Fruit fly (Drosophila melanogaster) whole organism, embryonic: ENCODE measurements around the gene CG6569.
A peak's percentile ranks its signal among the peaks of the same experiment; 100 is the strongest.

Source experiments
- Asciz ChIP-seq: fragments of 200-800 bp; sonication (Bioruptor generic); optimal IDR thresholded peaks from 2 replicates; lab custom pipeline; 2017; ENCODE audit warnings: missing biosample characterization, mild to moderate bottlenecking, missing genetic modification characterization, missing genetic modification reagents
- Atf3 ChIP-seq: fragments of 200-800 bp; sonication (Bioruptor generic); optimal IDR thresholded peaks from 3 replicates; lab custom pipeline; 2016; ENCODE audit warnings: missing biosample characterization, missing genetic modification characterization
- B-H2 ChIP-seq: fragments of 200-800 bp; sonication (Bioruptor generic); optimal IDR thresholded peaks from 2 replicates; lab custom pipeline; 2018; ENCODE audit warnings: missing biosample characterization, mild to moderate bottlenecking, missing genetic modification characterization
- Blimp-1 ChIP-seq: fragments of 200-800 bp; sonication (Bioruptor generic); optimal IDR thresholded peaks from 3 replicates; lab custom pipeline; 2018; ENCODE audit warnings: missing biosample characterization, missing genetic modification characterization, mild to moderate bottlenecking, moderate library complexity, missing genetic modification reagents
- CG10274 ChIP-seq: fragments of 200-800 bp; sonication (Bioruptor generic); optimal IDR thresholded peaks from 3 replicates; lab custom pipeline; 2017; ENCODE audit warnings: missing biosample characterization, mild to moderate bottlenecking, missing genetic modification characterization
- CG10959 ChIP-seq: fragments of 200-800 bp; sonication (Bioruptor generic); IDR thresholded peaks from 2 replicates; pipeline ENCODE4 v1.3.6; 2022; ENCODE audit warnings: missing biosample characterization, missing genetic modification characterization
- CG11504 ChIP-seq: fragments of 200-800 bp; sonication (Bioruptor generic); optimal IDR thresholded peaks from 3 replicates; lab custom pipeline; 2019; ENCODE audit warnings: missing biosample characterization, mild to moderate bottlenecking, missing genetic modification characterization, moderate library complexity
- CG15514 ChIP-seq: fragments of 200-800 bp; sonication (Bioruptor generic); optimal IDR thresholded peaks from 3 replicates; lab custom pipeline; 2017; ENCODE audit warnings: missing biosample characterization, missing genetic modification characterization, mild to moderate bottlenecking, moderate library complexity, missing genetic modification reagents
- CG17568 ChIP-seq: fragments of 200-800 bp; sonication (Bioruptor generic); optimal IDR thresholded peaks from 2 replicates; lab custom pipeline; 2018; ENCODE audit warnings: missing biosample characterization, mild to moderate bottlenecking, missing genetic modification characterization, moderate library complexity
- CG1792 ChIP-seq: fragments of 200-800 bp; sonication (Bioruptor generic); optimal IDR thresholded peaks from 2 replicates; lab custom pipeline; 2016; ENCODE audit warnings: missing biosample characterization, missing genetic modification characterization
- CG18476 ChIP-seq: fragments of 200-800 bp; sonication (Bioruptor generic); optimal IDR thresholded peaks from 2 replicates; lab custom pipeline; 2016; ENCODE audit warnings: missing biosample characterization, mild to moderate bottlenecking, missing genetic modification characterization
- CG3065 ChIP-seq: fragments of 200-800 bp; sonication (Bioruptor generic); optimal IDR thresholded peaks from 2 replicates; lab custom pipeline; 2016; ENCODE audit warnings: missing biosample characterization, missing genetic modification characterization
- CG32767 ChIP-seq: fragments of 200-800 bp; sonication (Bioruptor generic); IDR thresholded peaks from 2 replicates; pipeline ENCODE4 v1.3.6; 2022; ENCODE audit warnings: missing biosample characterization, missing genetic modification characterization
- CG33213 ChIP-seq: fragments of 200-800 bp; sonication (Bioruptor generic); optimal IDR thresholded peaks from 3 replicates; lab custom pipeline; 2016; ENCODE audit warnings: missing biosample characterization, missing genetic modification characterization
- CG3847 ChIP-seq: fragments of 200-800 bp; sonication (Bioruptor generic); IDR thresholded peaks from 2 replicates; pipeline ENCODE4 v1.3.6; 2022; ENCODE audit warnings: missing biosample characterization, missing genetic modification characterization
- CG4730 ChIP-seq: fragments of 200-800 bp; sonication (Bioruptor generic); IDR thresholded peaks from 2 replicates; pipeline ENCODE4 v1.3.6; 2022; ENCODE audit warnings: missing biosample characterization, missing genetic modification characterization
- CG6765 ChIP-seq: fragments of 200-800 bp; sonication (Bioruptor generic); optimal IDR thresholded peaks from 3 replicates; lab custom pipeline; 2017; ENCODE audit warnings: missing biosample characterization, mild to moderate bottlenecking, missing genetic modification characterization
- CG6813 ChIP-seq: fragments of 200-800 bp; sonication (Bioruptor generic); optimal IDR thresholded peaks from 2 replicates; lab custom pipeline; 2017; ENCODE audit warnings: missing biosample characterization, missing genetic modification characterization, mild to moderate bottlenecking, moderate library complexity, missing genetic modification reagents
- CG7745 ChIP-seq: fragments of 200-800 bp; sonication (Bioruptor generic); optimal IDR thresholded peaks from 2 replicates; lab custom pipeline; 2018; ENCODE audit warnings: missing biosample characterization, mild to moderate bottlenecking, missing genetic modification characterization, moderate library complexity
- CG7839 ChIP-seq: fragments of 200-800 bp; sonication (Bioruptor generic); optimal IDR thresholded peaks from 3 replicates; lab custom pipeline; 2018; ENCODE audit warnings: missing biosample characterization, mild to moderate bottlenecking, missing genetic modification characterization, moderate library complexity
- CG9437 ChIP-seq: fragments of 200-800 bp; sonication (Bioruptor generic); optimal IDR thresholded peaks from 2 replicates; lab custom pipeline; 2018; ENCODE audit warnings: missing biosample characterization, mild to moderate bottlenecking, missing genetic modification characterization
- CG9727 ChIP-seq: fragments of 200-800 bp; sonication (Bioruptor generic); optimal IDR thresholded peaks from 3 replicates; lab custom pipeline; 2017; ENCODE audit warnings: missing biosample characterization, mild to moderate bottlenecking, missing genetic modification characterization
- CG9817 ChIP-seq: fragments of 200-800 bp; sonication (Bioruptor generic); optimal IDR thresholded peaks from 2 replicates; lab custom pipeline; 2018; ENCODE audit warnings: missing biosample characterization, mild to moderate bottlenecking, missing genetic modification characterization, moderate library complexity
- Dp ChIP-seq: fragments of 200-800 bp; sonication (Bioruptor generic); optimal IDR thresholded peaks from 2 replicates; lab custom pipeline; 2018; ENCODE audit warnings: missing biosample characterization, mild to moderate bottlenecking, missing genetic modification characterization, moderate library complexity
- E2f2 ChIP-seq: fragments of 200-800 bp; sonication (Bioruptor generic); IDR thresholded peaks from 2 replicates; pipeline ENCODE4 v1.3.6; 2022; ENCODE audit warnings: missing biosample characterization, missing genetic modification characterization
- Eip74EF ChIP-seq, 2 experiments: fragments of 200-800 bp in 1 of 2; fragments of >200 bp in 1 of 2; sonication (Bioruptor generic) in 1 of 2; optimal IDR thresholded peaks; 2 replicates each; lab custom pipeline; 2017 to 2019; ENCODE audit warnings: missing biosample characterization in 2 of 2, missing genetic modification characterization in 2 of 2, mild to moderate bottlenecking in 1 of 2, moderate library complexity in 1 of 2
- Ets97D ChIP-seq: fragments of 200-800 bp; sonication (Bioruptor generic); optimal IDR thresholded peaks from 3 replicates; lab custom pipeline; 2016; ENCODE audit warnings: missing biosample characterization, missing genetic modification characterization
- Hr3 ChIP-seq: fragments of 200-800 bp; sonication (Bioruptor generic); optimal IDR thresholded peaks from 3 replicates; lab custom pipeline; 2016; ENCODE audit warnings: missing biosample characterization, missing genetic modification characterization
- Lim3 ChIP-seq: fragments of 200-800 bp; sonication (Bioruptor generic); IDR thresholded peaks from 2 replicates; pipeline ENCODE4 v1.3.6; 2022; ENCODE audit warnings: missing biosample characterization, missing genetic modification characterization
- Oli ChIP-seq: fragments of 200-800 bp; sonication (Bioruptor generic); optimal IDR thresholded peaks from 2 replicates; lab custom pipeline; 2018; ENCODE audit warnings: missing biosample characterization, mild to moderate bottlenecking, missing genetic modification characterization, moderate library complexity
- Vsx1 ChIP-seq: fragments of 200-800 bp; sonication (Bioruptor generic); optimal IDR thresholded peaks from 2 replicates; lab custom pipeline; 2017; ENCODE audit warnings: missing biosample characterization, mild to moderate bottlenecking, missing genetic modification characterization, missing genetic modification reagents
- Xbp1 ChIP-seq: fragments of 200-800 bp; sonication (Bioruptor generic); optimal IDR thresholded peaks from 3 replicates; lab custom pipeline; 2016; ENCODE audit warnings: missing biosample characterization, mild to moderate bottlenecking, missing genetic modification characterization
- ato ChIP-seq: fragments of 200-800 bp; sonication (Bioruptor generic); IDR thresholded peaks from 2 replicates; pipeline ENCODE4 v1.3.6; 2022; ENCODE audit warnings: missing biosample characterization, missing genetic modification characterization; ENCODE audit not compliant: partially characterized antibody
- bsh ChIP-seq, 2 experiments: fragments of 200-800 bp; sonication (Bioruptor generic); optimal IDR thresholded peaks; 2 replicates each; lab custom pipeline; 2017 to 2018; ENCODE audit warnings: mild to moderate bottlenecking in 2 of 2, missing biosample characterization in 2 of 2, missing genetic modification characterization in 2 of 2, moderate library complexity in 1 of 2
- dan ChIP-seq: fragments of 200-800 bp; sonication (Bioruptor generic); IDR thresholded peaks from 2 replicates; pipeline ENCODE4 v1.3.6; 2022; ENCODE audit warnings: missing biosample characterization, missing genetic modification characterization
- fd96Cb ChIP-seq: fragments of 200-800 bp; sonication (Bioruptor generic); optimal IDR thresholded peaks from 2 replicates; lab custom pipeline; 2018; ENCODE audit warnings: missing biosample characterization, mild to moderate bottlenecking, missing genetic modification characterization, moderate library complexity
- grau ChIP-seq: fragments of 200-800 bp; optimal IDR thresholded peaks from 3 replicates; lab custom pipeline; 2019; ENCODE audit warnings: missing biosample characterization, mild to moderate bottlenecking, missing genetic modification characterization, moderate library complexity
- ham ChIP-seq: fragments of 200-800 bp; sonication (Bioruptor generic); IDR thresholded peaks from 2 replicates; pipeline ENCODE4 v1.3.6; 2022; ENCODE audit warnings: missing biosample characterization, missing genetic modification characterization
- hbn ChIP-seq: fragments of 200-800 bp; sonication (Bioruptor generic); IDR thresholded peaks from 2 replicates; pipeline ENCODE4 v1.3.6; 2022; ENCODE audit warnings: missing biosample characterization, missing genetic modification characterization; ENCODE audit not compliant: partially characterized antibody
- klu ChIP-seq: fragments of 200-800 bp; sonication (Bioruptor generic); IDR thresholded peaks from 2 replicates; pipeline ENCODE4 v1.3.6; 2022; ENCODE audit warnings: missing biosample characterization, missing genetic modification characterization
- nom ChIP-seq: fragments of 200-800 bp; sonication (Bioruptor generic); optimal IDR thresholded peaks from 2 replicates; lab custom pipeline; 2017; ENCODE audit warnings: missing biosample characterization, missing genetic modification characterization, mild to moderate bottlenecking, moderate library complexity, missing genetic modification reagents
- peb ChIP-seq: fragments of 200-800 bp; sonication (Bioruptor generic); IDR thresholded peaks from 2 replicates; pipeline ENCODE4 v1.3.6; 2022; ENCODE audit warnings: missing biosample characterization, missing genetic modification characterization
- row ChIP-seq: fragments of 200-800 bp; sonication (Bioruptor generic); IDR thresholded peaks from 3 replicates; pipeline ENCODE4 v1.3.6; 2022; ENCODE audit warnings: missing biosample characterization, missing genetic modification characterization
- tgo ChIP-seq: fragments of 200-800 bp; sonication (Bioruptor generic); IDR thresholded peaks from 3 replicates; pipeline ENCODE4 v1.3.6; 2022; ENCODE audit warnings: missing biosample characterization, missing genetic modification characterization
- trem ChIP-seq: fragments of 200-800 bp; optimal IDR thresholded peaks from 3 replicates; lab custom pipeline; 2019; ENCODE audit warnings: missing biosample characterization, mild to moderate bottlenecking, missing genetic modification characterization, moderate library complexity
- vnd ChIP-seq: fragments of 200-800 bp; sonication (Bioruptor generic); IDR thresholded peaks from 3 replicates; pipeline ENCODE4 v1.3.6; 2022; ENCODE audit warnings: missing biosample characterization, missing genetic modification characterization; ENCODE audit not compliant: partially characterized antibody
- zen ChIP-seq: fragments of 200-800 bp; sonication (Bioruptor generic); optimal IDR thresholded peaks from 3 replicates; lab custom pipeline; 2018; ENCODE audit warnings: missing biosample characterization, mild to moderate bottlenecking, missing genetic modification characterization, moderate library complexity

The CG6569 gene

DNA sequence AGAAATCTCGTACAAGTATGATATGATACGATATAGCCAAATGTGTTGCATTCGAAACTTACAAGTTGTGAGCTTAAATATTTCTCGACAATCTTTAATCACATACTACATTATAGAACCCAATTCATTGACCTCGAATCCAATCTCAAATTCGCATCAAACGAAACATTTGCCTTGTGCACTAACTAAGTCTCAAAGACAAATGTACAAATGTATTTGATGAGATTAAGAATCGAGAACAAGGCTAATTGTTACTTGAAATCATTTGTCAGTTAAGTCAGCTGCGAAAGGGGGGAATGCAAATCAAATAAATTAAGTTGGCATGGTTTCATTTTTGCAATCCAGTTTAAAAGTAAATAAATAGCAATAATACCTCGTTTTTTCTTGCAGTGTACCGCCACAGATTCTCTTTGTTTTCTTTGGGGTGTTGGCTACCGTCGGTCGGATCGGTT is 29.2 kb downstream of the CG6569 start (continued):
- TF ChIP-seq Xbp1 (GFP tag; lab: Kevin White, UChicago) (peak; percentile 22), CG9817 (tag; lab: Kevin White, UChicago) (no peak), B-H2 (GFP tag; lab: Kevin White, UChicago) (no peak), CG10959 (GFP tag; lab: Robert Waterston, UW) (no peak), ato (no peak), CG6813 (GFP tag; lab: Kevin White, UChicago) (no peak), CG4730 (GFP tag; lab: Robert Waterston, UW) (no peak), Lim3 (no peak), peb (GFP tag; lab: Robert Waterston, UW) (no peak), CG6765 (GFP tag; lab: Kevin White, UChicago) (no peak), CG32767 (GFP tag; lab: Robert Waterston, UW) (0 out of 2 replicates have a peak, but pooled peaks have one; percentile 8), Asciz (GFP tag; lab: Kevin White, UChicago) (no peak), Atf3 (GFP tag; lab: Kevin White, UChicago) (no peak), Hr3 (GFP tag; lab: Kevin White, UChicago) (peak; percentile 12), CG10274 (GFP tag; lab: Kevin White, UChicago) (no peak), CG3847 (GFP tag; lab: Robert Waterston, UW) (no peak), CG15514 (no peak), hbn (no peak), CG11504 (tag; lab: Kevin White, UChicago) (peak; percentile 59), dan (GFP tag; lab: Robert Waterston, UW) (no peak), Vsx1 (GFP tag; lab: Kevin White, UChicago) (no peak), CG7745 (tag; lab: Kevin White, UChicago) (no peak), grau (tag; lab: Kevin White, UChicago) (peak; percentile 31), trem (no peak), Dp (GFP tag; lab: Kevin White, UChicago) (no peak), CG9437 (GFP tag; lab: Kevin White, UChicago) (peak; percentile 58), CG18476 (no peak), Blimp-1 (GFP tag; lab: Kevin White, UChicago) (peak; percentile 7), CG17568 (GFP tag; lab: Kevin White, UChicago) (no peak), nom (peak; percentile 29), Oli (peak; percentile 61), Eip74EF (GFP tag; optimal IDR thresholded peaks at IDR 0.05; lab: Kevin White, UChicago) (peak in 1 of 2 experiments; percentile 63), E2f2 (GFP tag; lab: Robert Waterston, UW) (no peak), CG3065 (GFP tag; lab: Kevin White, UChicago) (no peak), vnd (GFP tag; lab: Robert Waterston, UW) (no peak), tgo (GFP tag; lab: Robert Waterston, UW) (no peak), CG7839 (tag; lab: Kevin White, UChicago) (peak; percentile 45), zen (tag; lab: Kevin White, UChicago) (no peak), klu (GFP tag; lab: Robert Waterston, UW) (no peak), row (GFP tag; lab: Robert Waterston, UW) (peak; percentile 14; the same call in 1 of the 3 replicates), fd96Cb (tag; lab: Kevin White, UChicago) (no peak), ham (GFP tag; lab: Robert Waterston, UW) (no peak), CG1792 (GFP tag; lab: Kevin White, UChicago) (no peak), CG9727 (GFP tag; lab: Kevin White, UChicago) (peak; percentile 28), Ets97D (GFP tag; lab: Kevin White, UChicago) (no peak), CG33213 (no peak), bsh (GFP tag; optimal IDR thresholded peaks at IDR 0.05; lab: Kevin White, UChicago) (peak; percentile 13 to 88)
- TF ChIP-seq, all 482 proteins: peak for 83
